Fruit fly (Drosophila melanogaster) whole organism, embryonic: Measurements from ENCODE around the gene CG5966.
A peak's percentile ranks its signal among the peaks of the same experiment; 100 is the strongest.

Experiments
- Atf-2 ChIP-seq: fragments of 200-800 bp; sonication (Bioruptor generic); optimal IDR thresholded peaks from 2 replicates; lab custom pipeline; 2016; ENCODE audit warnings: missing biosample characterization, missing genetic modification characterization
- B-H2 ChIP-seq: fragments of 200-800 bp; sonication (Bioruptor generic); optimal IDR thresholded peaks from 2 replicates; lab custom pipeline; 2018; ENCODE audit warnings: missing biosample characterization, mild to moderate bottlenecking, missing genetic modification characterization
- BEAF-32 ChIP-seq: fragments of 200-800 bp; sonication (Bioruptor generic); optimal IDR thresholded peaks from 3 replicates; lab custom pipeline; 2017; ENCODE audit warnings: missing biosample characterization, missing genetic modification characterization, mild to moderate bottlenecking, moderate library complexity, missing genetic modification reagents
- CG1024 ChIP-seq: fragments of 200-800 bp; sonication (Bioruptor generic); IDR thresholded peaks from 2 replicates; pipeline ENCODE4 v1.3.6; 2022; ENCODE audit warnings: missing biosample characterization, missing genetic modification characterization
- CG11560 ChIP-seq: fragments of 200-800 bp; sonication (Bioruptor generic); IDR thresholded peaks from 3 replicates; pipeline ENCODE4 v1.3.6; 2022; ENCODE audit warnings: missing biosample characterization, missing genetic modification characterization
- CG14014 ChIP-seq: fragments of 200-800 bp; sonication (Bioruptor generic); IDR thresholded peaks from 2 replicates; pipeline ENCODE4 v1.3.6; 2022; ENCODE audit warnings: missing biosample characterization, missing genetic modification characterization
- CG16813 ChIP-seq: fragments of 200-800 bp; sonication (Bioruptor generic); IDR thresholded peaks from 3 replicates; pipeline ENCODE4 v1.3.6; 2022; ENCODE audit warnings: missing biosample characterization, missing genetic modification characterization; ENCODE audit not compliant: partially characterized antibody
- CG17186 ChIP-seq: fragments of 200-800 bp; sonication (Bioruptor generic); optimal IDR thresholded peaks from 3 replicates; lab custom pipeline; 2017; ENCODE audit warnings: missing biosample characterization, missing genetic modification reagents, missing genetic modification characterization
- CG17568 ChIP-seq: fragments of 200-800 bp; sonication (Bioruptor generic); optimal IDR thresholded peaks from 2 replicates; lab custom pipeline; 2018; ENCODE audit warnings: missing biosample characterization, mild to moderate bottlenecking, missing genetic modification characterization, moderate library complexity
- CG1792 ChIP-seq: fragments of 200-800 bp; sonication (Bioruptor generic); optimal IDR thresholded peaks from 2 replicates; lab custom pipeline; 2016; ENCODE audit warnings: missing biosample characterization, missing genetic modification characterization
- CG2199 ChIP-seq: fragments of 200-800 bp; sonication (Bioruptor generic); IDR thresholded peaks from 3 replicates; pipeline ENCODE4 v1.3.6; 2022; ENCODE audit warnings: missing biosample characterization, missing genetic modification characterization
- CG30431 ChIP-seq: fragments of 200-800 bp; sonication (Bioruptor generic); optimal IDR thresholded peaks from 2 replicates; lab custom pipeline; 2017; ENCODE audit warnings: missing biosample characterization, missing genetic modification characterization
- CG3407 ChIP-seq: fragments of 200-800 bp; sonication (Bioruptor generic); optimal IDR thresholded peaks from 2 replicates; lab custom pipeline; 2018; ENCODE audit warnings: missing biosample characterization, mild to moderate bottlenecking, missing genetic modification characterization
- CG3995 ChIP-seq: fragments of 200-800 bp; sonication (Bioruptor generic); optimal IDR thresholded peaks from 3 replicates; lab custom pipeline; 2016; ENCODE audit warnings: missing biosample characterization, missing genetic modification characterization
- CG43689 ChIP-seq: fragments of 200-800 bp; sonication (Bioruptor generic); IDR thresholded peaks from 2 replicates; pipeline ENCODE4 v1.3.6; 2022; ENCODE audit warnings: missing biosample characterization, missing genetic modification characterization
- CG4617 ChIP-seq: fragments of 200-800 bp; sonication (Bioruptor generic); optimal IDR thresholded peaks from 3 replicates; lab custom pipeline; 2016; ENCODE audit warnings: missing biosample characterization, missing genetic modification characterization, borderline replicate concordance
- CG6813 ChIP-seq: fragments of 200-800 bp; sonication (Bioruptor generic); optimal IDR thresholded peaks from 2 replicates; lab custom pipeline; 2017; ENCODE audit warnings: missing biosample characterization, missing genetic modification characterization, mild to moderate bottlenecking, moderate library complexity, missing genetic modification reagents
- CG7357 ChIP-seq: fragments of 200-800 bp; sonication (Bioruptor generic); IDR thresholded peaks from 3 replicates; pipeline ENCODE4 v1.3.6; 2022; ENCODE audit warnings: missing biosample characterization, missing genetic modification characterization
- CG8765 ChIP-seq: fragments of 200-800 bp; sonication (Bioruptor generic); IDR thresholded peaks from 2 replicates; pipeline ENCODE4 v1.3.6; 2022; ENCODE audit warnings: missing biosample characterization, missing genetic modification characterization
- Dref ChIP-seq: fragments of 200-800 bp; sonication (Bioruptor generic); IDR thresholded peaks from 2 replicates; pipeline ENCODE4 v1.3.6; 2022; ENCODE audit warnings: missing biosample characterization, missing genetic modification characterization
- E2f1 ChIP-seq: fragments of 200-800 bp; sonication (Bioruptor generic); IDR thresholded peaks from 2 replicates; pipeline ENCODE4 v1.3.6; 2022; ENCODE audit warnings: missing biosample characterization, missing genetic modification characterization
- Eip74EF ChIP-seq, 2 experiments: fragments of 200-800 bp in 1 of 2; fragments of >200 bp in 1 of 2; sonication (Bioruptor generic) in 1 of 2; optimal IDR thresholded peaks; 2 replicates each; lab custom pipeline; 2017 to 2019; ENCODE audit warnings: missing biosample characterization in 2 of 2, missing genetic modification characterization in 2 of 2, mild to moderate bottlenecking in 1 of 2, moderate library complexity in 1 of 2
- Kr ChIP-seq: fragments of 200-800 bp; sonication (Bioruptor generic); optimal IDR thresholded peaks from 2 replicates; lab custom pipeline; 2017; ENCODE audit warnings: missing biosample characterization, mild to moderate bottlenecking, missing genetic modification characterization
- Med ChIP-seq: fragments of 200-800 bp; sonication (Bioruptor generic); peaks from one replicate; lab custom pipeline; 2016; ENCODE audit warnings: missing biosample characterization, missing genetic modification characterization, mild to moderate bottlenecking, inconsistent platforms, moderate library complexity
- Mrtf ChIP-seq: fragments of 200-800 bp; sonication (Bioruptor generic); IDR thresholded peaks from 3 replicates; pipeline ENCODE4 v1.3.6; 2022; ENCODE audit warnings: missing biosample characterization, missing genetic modification characterization
- Nf-YA ChIP-seq: fragments of 200-800 bp; sonication (Bioruptor generic); IDR thresholded peaks from 2 replicates; pipeline ENCODE4 v1.3.6; 2022; ENCODE audit warnings: missing biosample characterization, missing genetic modification characterization
- NfI ChIP-seq: fragments of 200-800 bp; sonication (Bioruptor generic); optimal IDR thresholded peaks from 3 replicates; lab custom pipeline; 2018; ENCODE audit warnings: missing biosample characterization, mild to moderate bottlenecking, missing genetic modification characterization, moderate library complexity
- Ptx1 ChIP-seq: fragments of 200-800 bp; sonication (Bioruptor generic); IDR thresholded peaks from 2 replicates; pipeline ENCODE4 v1.3.6; 2022; ENCODE audit warnings: missing biosample characterization, missing genetic modification characterization
- Side ChIP-seq: fragments of 200-800 bp; sonication (Bioruptor generic); optimal IDR thresholded peaks from 2 replicates; lab custom pipeline; 2016; ENCODE audit warnings: missing biosample characterization, missing genetic modification characterization
- Spps ChIP-seq: fragments of 200-800 bp; sonication (Bioruptor generic); optimal IDR thresholded peaks from 2 replicates; lab custom pipeline; 2018; ENCODE audit warnings: missing biosample characterization, mild to moderate bottlenecking, missing genetic modification characterization
- Usf ChIP-seq: fragments of 200-800 bp; sonication (Bioruptor generic); optimal IDR thresholded peaks from 2 replicates; lab custom pipeline; 2017; ENCODE audit warnings: missing genotype, missing biosample characterization, missing genetic modification characterization
- ab ChIP-seq: fragments of 200-800 bp; sonication (Bioruptor generic); optimal IDR thresholded peaks from 2 replicates; lab custom pipeline; 2016; ENCODE audit warnings: missing biosample characterization, missing genetic modification characterization
- cas ChIP-seq: fragments of 200-800 bp; sonication (Bioruptor generic); IDR thresholded peaks from 2 replicates; pipeline ENCODE4 v1.3.6; 2022; ENCODE audit warnings: missing biosample characterization, missing genetic modification characterization
- dm ChIP-seq: fragments of 200-800 bp; sonication (Bioruptor generic); optimal IDR thresholded peaks from 3 replicates; lab custom pipeline; 2016; ENCODE audit warnings: missing biosample characterization, missing genetic modification characterization
- dpn ChIP-seq, 2 experiments: fragments of 200-800 bp; sonication (Bioruptor generic); optimal IDR thresholded peaks; 3 replicates each; lab custom pipeline; 2016; ENCODE audit warnings: missing biosample characterization in 2 of 2, missing genetic modification characterization in 2 of 2
- en ChIP-seq: fragments of 200-800 bp; sonication (Bioruptor generic); optimal IDR thresholded peaks from 2 replicates; lab custom pipeline; 2016; ENCODE audit warnings: missing biosample characterization, missing genetic modification characterization
- exex ChIP-seq: fragments of 200-800 bp; sonication (Bioruptor generic); optimal IDR thresholded peaks from 4 replicates; lab custom pipeline; 2018; ENCODE audit warnings: missing biosample characterization, mild to moderate bottlenecking, missing genetic modification characterization, moderate library complexity
- grn ChIP-seq: fragments of 200-800 bp; sonication (Bioruptor generic); optimal IDR thresholded peaks from 3 replicates; lab custom pipeline; 2017; ENCODE audit warnings: missing biosample characterization, missing genetic modification characterization
- hkb ChIP-seq, 2 experiments: fragments of 200-800 bp in 1 of 2; fragments of >200 bp in 1 of 2; sonication (Bioruptor generic) in 1 of 2; IDR thresholded peaks in 1 of 2; optimal IDR thresholded peaks in 1 of 2; 2 replicates each; pipeline versions ENCODE4 v1.3.6 to Lab custom; 2017 to 2022; ENCODE audit warnings: missing biosample characterization in 1 of 2, missing genetic modification characterization in 1 of 2
- luna ChIP-seq: fragments of 200-800 bp; sonication (Bioruptor generic); optimal IDR thresholded peaks from 2 replicates; lab custom pipeline; 2016; ENCODE audit warnings: missing biosample characterization, missing genetic modification characterization
- nom ChIP-seq: fragments of 200-800 bp; sonication (Bioruptor generic); optimal IDR thresholded peaks from 2 replicates; lab custom pipeline; 2017; ENCODE audit warnings: missing biosample characterization, missing genetic modification characterization, mild to moderate bottlenecking, moderate library complexity, missing genetic modification reagents
- otp ChIP-seq: fragments of 200-800 bp; sonication (Bioruptor generic); IDR thresholded peaks from 3 replicates; pipeline ENCODE4, ENCODE4 v1.3.6; 2022; ENCODE audit warnings: missing biosample characterization, missing genetic modification characterization
- run ChIP-seq: fragments of 200-800 bp; sonication (Bioruptor generic); optimal IDR thresholded peaks from 3 replicates; lab custom pipeline; 2018; ENCODE audit warnings: missing biosample characterization, mild to moderate bottlenecking, missing genetic modification characterization
- sc ChIP-seq, 3 experiments: fragments of >200 bp in 2 of 3; fragments of 200-800 bp in 1 of 3; sonication (Bioruptor generic) in 1 of 3; optimal IDR thresholded peaks; 2 replicates in 2 of 3; 3 replicates in 1 of 3; lab custom pipeline; 2017; ENCODE audit warnings: mild to moderate bottlenecking in 1 of 3, missing biosample characterization in 1 of 3, missing genetic modification characterization in 1 of 3, missing genetic modification reagents in 1 of 3
- seq ChIP-seq: fragments of 200-800 bp; sonication (Bioruptor generic); IDR thresholded peaks from 2 replicates; pipeline ENCODE4 v1.3.6; 2022; ENCODE audit warnings: missing biosample characterization, missing genetic modification characterization
- sima ChIP-seq: fragments of 200-800 bp; sonication (Bioruptor generic); optimal IDR thresholded peaks from 2 replicates; lab custom pipeline; 2016; ENCODE audit warnings: missing biosample characterization, missing genetic modification characterization
- slou ChIP-seq: fragments of 200-800 bp; sonication (Bioruptor generic); optimal IDR thresholded peaks from 3 replicates; lab custom pipeline; 2016; ENCODE audit warnings: missing biosample characterization, missing genetic modification characterization
- tio ChIP-seq: fragments of 200-800 bp; sonication (Bioruptor generic); optimal IDR thresholded peaks from 2 replicates; lab custom pipeline; 2017; ENCODE audit warnings: missing biosample characterization, missing genetic modification characterization, inconsistent platforms
- tup ChIP-seq: fragments of 200-800 bp; sonication (Bioruptor generic); optimal IDR thresholded peaks from 2 replicates; lab custom pipeline; 2016; ENCODE audit warnings: missing biosample characterization, mild to moderate bottlenecking, missing genetic modification characterization, moderate library complexity
- zen2 ChIP-seq: fragments of 200-800 bp; sonication (Bioruptor generic); IDR thresholded peaks from 3 replicates; pipeline ENCODE4 v1.3.6; 2022; ENCODE audit warnings: missing biosample characterization, missing genetic modification characterization; ENCODE audit not compliant: partially characterized antibody
- zfh1 ChIP-seq: fragments of 200-800 bp; sonication (Bioruptor generic); IDR thresholded peaks from 3 replicates; pipeline ENCODE4 v1.3.6; 2022; ENCODE audit warnings: missing biosample characterization, missing genetic modification characterization

CG5966 gene

dm6 chrX:5989368-5989767 lies 777 bp downstream of the CG5966 start (continued):
- TF ChIP-seq run (tag; lab: Kevin White, UChicago) (no peak), tup (GFP tag; lab: Kevin White, UChicago) (no peak), exex (tag; lab: Kevin White, UChicago) (no peak), CG1024 (GFP tag; lab: Robert Waterston, UW) (no peak), Dref (GFP tag; lab: Robert Waterston, UW) (no peak), ab (GFP tag; lab: Kevin White, UChicago) (no peak), Med (GFP tag; lab: Kevin White, UChicago) (no peak), Nf-YA (GFP tag; lab: Robert Waterston, UW) (peak; percentile 26; the same call in 1 of the 2 replicates), CG2199 (GFP tag; lab: Robert Waterston, UW) (no peak), CG8765 (GFP tag; lab: Robert Waterston, UW) (no peak), Kr (GFP tag; lab: Kevin White, UChicago) (no peak), Side (GFP tag; lab: Kevin White, UChicago) (no peak), CG4617 (GFP tag; lab: Kevin White, UChicago) (no peak), BEAF-32 (GFP tag; lab: Kevin White, UChicago) (no peak), sc (optimal IDR thresholded peaks at IDR 0.05; lab: Kevin White, UChicago) (no peak), sc (GFP tag; optimal IDR thresholded peaks at IDR 0.05; lab: Kevin White, UChicago) (no peak), CG43689 (GFP tag; lab: Robert Waterston, UW) (no peak), grn (no peak), luna (no peak), CG3995 (GFP tag; lab: Kevin White, UChicago) (no peak), zen2 (GFP tag; lab: Robert Waterston, UW) (no peak), dpn (GFP tag; optimal IDR thresholded peaks at IDR 0.05; lab: Kevin White, UChicago) (peak in 1 of 2 experiments; percentile 29), B-H2 (GFP tag; lab: Kevin White, UChicago) (no peak), otp (GFP tag; lab: Robert Waterston, UW) (peak; percentile 55; the same call in 1 of the 3 replicates), CG7357 (no peak), cas (GFP tag; lab: Robert Waterston, UW) (no peak), sima (no peak), zfh1 (GFP tag; lab: Robert Waterston, UW) (0 out of 3 replicates have a peak, but pooled peaks have one; percentile 57), CG16813 (no peak), Mrtf (GFP tag; lab: Robert Waterston, UW) (no peak), CG30431 (no peak), CG14014 (GFP tag; lab: Robert Waterston, UW) (no peak), CG6813 (GFP tag; lab: Kevin White, UChicago) (no peak), tio (GFP tag; lab: Kevin White, UChicago) (no peak), CG11560 (tag; lab: Robert Waterston, UW) (no peak), Eip74EF (GFP tag; optimal IDR thresholded peaks at IDR 0.05; lab: Kevin White, UChicago) (peak in 1 of 2 experiments; percentile 35), slou (GFP tag; lab: Kevin White, UChicago) (no peak), Spps (tag; lab: Kevin White, UChicago) (no peak), CG1792 (GFP tag; lab: Kevin White, UChicago) (no peak), Ptx1 (GFP tag; lab: Robert Waterston, UW) (peak; percentile 66), E2f1 (GFP tag; lab: Robert Waterston, UW) (0 out of 2 replicates have a peak, but pooled peaks have one; percentile 21), CG17568 (GFP tag; lab: Kevin White, UChicago) (no peak), en (GFP tag; lab: Kevin White, UChicago) (no peak), Atf-2 (GFP tag; lab: Kevin White, UChicago) (no peak), Usf (GFP tag; lab: Kevin White, UChicago) (no peak), dm (GFP tag; lab: Kevin White, UChicago) (no peak), CG3407 (GFP tag; lab: Kevin White, UChicago) (no peak), CG17186 (GFP tag; lab: Kevin White, UChicago) (no peak), NfI (peak; percentile 7), nom (GFP tag; lab: Kevin White, UChicago) (no peak), hkb (optimal IDR thresholded peaks at IDR 0.05; lab: Kevin White, UChicago) (no peak), hkb (GFP tag; IDR thresholded peaks at IDR 0.05; lab: Robert Waterston, UW) (peak; percentile 66), seq (GFP tag; lab: Robert Waterston, UW) (peak; percentile 56)
